Fruit fly (Drosophila melanogaster): ENCODE data around the gene cas.
A peak's percentile ranks its signal among the peaks of the same experiment; 100 is the strongest.

The cas gene

dm6 chr3R:5685269-5686048, 31.1 kb downstream of the cas start, which contains the start of the genes Rab23 and plx (continued):
- TF ChIP-seq CG2889 (GFP tag; IDR thresholded peaks at IDR 0.05) (no peak), CG2129 (GFP tag; IDR thresholded peaks at IDR 0.05; ENCODE audit: partially characterized antibody) (no peak), CG12236 (GFP tag; optimal IDR thresholded peaks at IDR 0.05) (no peak), HLH54F (GFP tag; optimal IDR thresholded peaks at IDR 0.05) (peak; percentile 35), CG31388 (GFP tag; optimal IDR thresholded peaks at IDR 0.05) (no peak), pho (GFP tag; optimal IDR thresholded peaks at IDR 0.05) (no peak), nmo (GFP tag; optimal IDR thresholded peaks at IDR 0.05) (peak; percentile 34), MTF-1 (GFP tag; optimal IDR thresholded peaks at IDR 0.05; ENCODE audit: borderline replicate concordance) (no peak), rib (GFP tag; IDR thresholded peaks at IDR 0.05) (no peak), CG17186 (GFP tag; optimal IDR thresholded peaks at IDR 0.05) (peak; percentile 58), CG16813 (GFP tag; IDR thresholded peaks at IDR 0.05; ENCODE audit: partially characterized antibody) (0 out of 3 replicates have a peak, but pooled peaks have one; percentile 25), eve (GFP tag; optimal IDR thresholded peaks at IDR 0.05) (no peak), tll (GFP tag; optimal IDR thresholded peaks at IDR 0.05) (peak in 1 of 2 experiments; percentile 72), CG17359 (tag; optimal IDR thresholded peaks at IDR 0.05) (no peak), CG17385 (GFP tag; optimal IDR thresholded peaks at IDR 0.05) (peak; percentile 99), mam (GFP tag; optimal IDR thresholded peaks at IDR 0.05) (peak; percentile 37), MBD-R2 (GFP tag; IDR thresholded peaks at IDR 0.05) (peak; percentile 78), CG4617 (GFP tag; optimal IDR thresholded peaks at IDR 0.05; ENCODE audit: borderline replicate concordance) (no peak), lov (optimal IDR thresholded peaks at IDR 0.05) (no peak), lov (GFP tag; IDR thresholded peaks at IDR 0.05) (no peak), phol (tag; optimal IDR thresholded peaks at IDR 0.05) (peak; percentile 51), CG13424 (tag; optimal IDR thresholded peaks at IDR 0.05) (no peak), CG1647 (GFP tag; optimal IDR thresholded peaks at IDR 0.05) (no peak), CG3995 (GFP tag; optimal IDR thresholded peaks at IDR 0.05) (no peak), CG6654 (GFP tag; optimal IDR thresholded peaks at IDR 0.05) (no peak), Nf-YB (GFP tag; optimal IDR thresholded peaks at IDR 0.05) (no peak), CG18262 (tag; optimal IDR thresholded peaks at IDR 0.05) (no peak), CG13123 (GFP tag; optimal IDR thresholded peaks at IDR 0.05) (no peak), CG43689 (GFP tag; IDR thresholded peaks at IDR 0.05) (no peak), CG12659 (GFP tag; optimal IDR thresholded peaks at IDR 0.05) (peak; percentile 63), CG12071 (GFP tag; optimal IDR thresholded peaks at IDR 0.05) (no peak), CTCF (GFP tag; optimal IDR thresholded peaks at IDR 0.05) (peak; percentile 8), Dbx (GFP tag; IDR thresholded peaks at IDR 0.05) (no peak), jing (GFP tag; optimal IDR thresholded peaks at IDR 0.05) (no peak), zen2 (GFP tag; IDR thresholded peaks at IDR 0.05; ENCODE audit: partially characterized antibody) (no peak), CG5245 (GFP tag; optimal IDR thresholded peaks at IDR 0.05) (no peak), CG15601 (tag; optimal IDR thresholded peaks at IDR 0.05) (peak; percentile 48), CG17568 (GFP tag; optimal IDR thresholded peaks at IDR 0.05) (no peak), ftz-f1 (GFP tag; optimal IDR thresholded peaks at IDR 0.05) (no peak), stwl (tag; optimal IDR thresholded peaks at IDR 0.05) (peak; percentile 73), C15 (GFP tag; IDR thresholded peaks at IDR 0.05) (no peak), CG33557 (GFP tag; optimal IDR thresholded peaks at IDR 0.05) (no peak), CG30403 (GFP tag; optimal IDR thresholded peaks at IDR 0.05) (no peak), CG5180 (GFP tag; optimal IDR thresholded peaks at IDR 0.05) (no peak), ken (GFP tag; IDR thresholded peaks at IDR 0.05) (0 out of 3 replicates have a peak, but pooled peaks have one; percentile 24), CG17361 (GFP tag; IDR thresholded peaks at IDR 0.05) (peak; percentile 32; the same call in 1 of the 3 replicates), CG11696 (GFP tag; IDR thresholded peaks at IDR 0.05) (no peak), H2.0 (GFP tag; IDR thresholded peaks at IDR 0.05) (no peak), CG1024 (GFP tag; IDR thresholded peaks at IDR 0.05) (no peak), CG15514 (GFP tag; optimal IDR thresholded peaks at IDR 0.05) (peak; percentile 62)

All from whole organism, embryonic.